Fruit fly (Drosophila melanogaster) whole organism, embryonic: ENCODE results near the gene CG5196.

ENCODE experiments used
- Atf6 ChIP-seq: fragments of 200-800 bp; sonication (Bioruptor generic); IDR thresholded peaks from 2 replicates; pipeline ENCODE4 v1.3.6; 2022; ENCODE audit warnings: missing biosample characterization, missing genetic modification characterization
- CG10274 ChIP-seq: fragments of 200-800 bp; sonication (Bioruptor generic); optimal IDR thresholded peaks from 3 replicates; lab custom pipeline; 2017; ENCODE audit warnings: missing biosample characterization, mild to moderate bottlenecking, missing genetic modification characterization
- CG10321 ChIP-seq: fragments of 200-800 bp; sonication (Bioruptor generic); IDR thresholded peaks from 2 replicates; pipeline ENCODE4 v1.3.6; 2022; ENCODE audit warnings: missing biosample characterization, missing genetic modification characterization
- CG12071 ChIP-seq: fragments of 200-800 bp; sonication (Bioruptor generic); optimal IDR thresholded peaks from 3 replicates; lab custom pipeline; 2018; ENCODE audit warnings: missing biosample characterization, mild to moderate bottlenecking, missing genetic modification characterization
- CG12299 ChIP-seq: fragments of 200-800 bp; sonication (Bioruptor generic); optimal IDR thresholded peaks from 2 replicates; lab custom pipeline; 2018; ENCODE audit warnings: missing biosample characterization, mild to moderate bottlenecking, missing genetic modification characterization
- CG15514 ChIP-seq: fragments of 200-800 bp; sonication (Bioruptor generic); optimal IDR thresholded peaks from 3 replicates; lab custom pipeline; 2017; ENCODE audit warnings: missing biosample characterization, missing genetic modification characterization, mild to moderate bottlenecking, moderate library complexity, missing genetic modification reagents
- CG1603 ChIP-seq: fragments of 200-800 bp; sonication (Bioruptor generic); optimal IDR thresholded peaks from 2 replicates; lab custom pipeline; 2019; ENCODE audit warnings: missing biosample characterization, mild to moderate bottlenecking, missing genetic modification characterization, moderate library complexity
- CG16863 ChIP-seq: fragments of 200-800 bp; sonication (Bioruptor generic); optimal IDR thresholded peaks from 3 replicates; lab custom pipeline; 2016; ENCODE audit warnings: missing biosample characterization, missing genetic modification characterization
- CG17186 ChIP-seq: fragments of 200-800 bp; sonication (Bioruptor generic); optimal IDR thresholded peaks from 3 replicates; lab custom pipeline; 2017; ENCODE audit warnings: missing biosample characterization, missing genetic modification reagents, missing genetic modification characterization
- CG18011 ChIP-seq: fragments of 200-800 bp; sonication (Bioruptor generic); optimal IDR thresholded peaks from 2 replicates; lab custom pipeline; 2017; ENCODE audit warnings: missing biosample characterization, missing genetic modification characterization, mild to moderate bottlenecking, moderate library complexity, missing genotype
- CG18476 ChIP-seq: fragments of 200-800 bp; sonication (Bioruptor generic); optimal IDR thresholded peaks from 2 replicates; lab custom pipeline; 2016; ENCODE audit warnings: missing biosample characterization, mild to moderate bottlenecking, missing genetic modification characterization
- CG2129 ChIP-seq: fragments of 200-800 bp; sonication (Bioruptor generic); IDR thresholded peaks from 2 replicates; pipeline ENCODE4 v1.3.6; 2022; ENCODE audit warnings: missing biosample characterization, missing genetic modification characterization; ENCODE audit not compliant: partially characterized antibody
- CG30020 ChIP-seq: fragments of 200-800 bp; optimal IDR thresholded peaks from 2 replicates; lab custom pipeline; 2019; ENCODE audit warnings: missing biosample characterization, mild to moderate bottlenecking, missing genetic modification characterization, moderate library complexity
- CG33213 ChIP-seq: fragments of 200-800 bp; sonication (Bioruptor generic); optimal IDR thresholded peaks from 3 replicates; lab custom pipeline; 2016; ENCODE audit warnings: missing biosample characterization, missing genetic modification characterization
- CG34376 ChIP-seq: fragments of 200-800 bp; sonication (Bioruptor generic); optimal IDR thresholded peaks from 2 replicates; lab custom pipeline; 2018; ENCODE audit warnings: missing biosample characterization, mild to moderate bottlenecking, missing genetic modification characterization
- CG3838 ChIP-seq: fragments of 200-800 bp; sonication (Bioruptor generic); optimal IDR thresholded peaks from 3 replicates; lab custom pipeline; 2016; ENCODE audit warnings: missing biosample characterization, missing genetic modification characterization
- CG5953 ChIP-seq: fragments of 200-800 bp; sonication (Bioruptor generic); IDR thresholded peaks from 2 replicates; pipeline ENCODE4 v1.3.6; 2022; ENCODE audit warnings: missing biosample characterization, missing genetic modification characterization
- CG6272 ChIP-seq: fragments of 200-800 bp; sonication (Bioruptor generic); IDR thresholded peaks from 2 replicates; pipeline ENCODE4 v1.3.6; 2022; ENCODE audit warnings: missing biosample characterization, missing genetic modification characterization
- CG6683 ChIP-seq: fragments of 200-800 bp; sonication (Bioruptor generic); optimal IDR thresholded peaks from 2 replicates; lab custom pipeline; 2017; ENCODE audit warnings: missing biosample characterization, mild to moderate bottlenecking, missing genetic modification characterization, missing genetic modification reagents
- CG6813 ChIP-seq: fragments of 200-800 bp; sonication (Bioruptor generic); optimal IDR thresholded peaks from 2 replicates; lab custom pipeline; 2017; ENCODE audit warnings: missing biosample characterization, missing genetic modification characterization, mild to moderate bottlenecking, moderate library complexity, missing genetic modification reagents
- CG7745 ChIP-seq: fragments of 200-800 bp; sonication (Bioruptor generic); optimal IDR thresholded peaks from 2 replicates; lab custom pipeline; 2018; ENCODE audit warnings: missing biosample characterization, mild to moderate bottlenecking, missing genetic modification characterization, moderate library complexity
- CG9215 ChIP-seq: fragments of 200-800 bp; sonication (Bioruptor generic); IDR thresholded peaks from 2 replicates; pipeline ENCODE4 v1.3.6; 2022; ENCODE audit warnings: missing biosample characterization, missing genetic modification characterization
- D19A ChIP-seq: fragments of 200-800 bp; optimal IDR thresholded peaks from 3 replicates; lab custom pipeline; 2019; ENCODE audit warnings: missing biosample characterization, mild to moderate bottlenecking, missing genetic modification characterization, moderate library complexity
- Ets65A ChIP-seq: fragments of 200-800 bp; sonication (Bioruptor generic); peaks from one replicate; lab custom pipeline; 2016; ENCODE audit warnings: missing biosample characterization, missing genetic modification characterization
- HLH3B ChIP-seq: fragments of 200-800 bp; sonication (Bioruptor generic); IDR thresholded peaks from 2 replicates; pipeline ENCODE4 v1.3.6; 2022; ENCODE audit warnings: missing biosample characterization, missing genetic modification characterization
- HmgZ ChIP-seq: fragments of 200-800 bp; sonication (Bioruptor generic); optimal IDR thresholded peaks from 2 replicates; lab custom pipeline; 2018; ENCODE audit warnings: missing biosample characterization, mild to moderate bottlenecking, missing genetic modification characterization
- Kr ChIP-seq: fragments of 200-800 bp; sonication (Bioruptor generic); optimal IDR thresholded peaks from 2 replicates; lab custom pipeline; 2017; ENCODE audit warnings: missing biosample characterization, mild to moderate bottlenecking, missing genetic modification characterization
- Meics ChIP-seq: fragments of 200-800 bp; sonication (Bioruptor generic); optimal IDR thresholded peaks from 2 replicates; lab custom pipeline; 2017; ENCODE audit warnings: missing biosample characterization, mild to moderate bottlenecking, missing genetic modification characterization
- Neu2 ChIP-seq: fragments of 200-800 bp; sonication (Bioruptor generic); optimal IDR thresholded peaks from 3 replicates; lab custom pipeline; 2016; ENCODE audit warnings: missing biosample characterization, missing genetic modification characterization, borderline replicate concordance
- Opbp ChIP-seq: fragments of 200-800 bp; sonication (Bioruptor generic); IDR thresholded peaks from 3 replicates; pipeline ENCODE4 v1.3.6; 2022; ENCODE audit warnings: missing biosample characterization, missing genetic modification characterization; ENCODE audit not compliant: partially characterized antibody
- Optix ChIP-seq: fragments of 200-800 bp; sonication (Bioruptor generic); IDR thresholded peaks from 3 replicates; pipeline ENCODE4 v1.3.6; 2022; ENCODE audit warnings: missing biosample characterization, missing genetic modification characterization
- amos ChIP-seq: fragments of 200-800 bp; sonication (Bioruptor generic); IDR thresholded peaks from 2 replicates; pipeline ENCODE4 v1.3.6; 2022; ENCODE audit warnings: missing biosample characterization, missing genetic modification characterization; ENCODE audit not compliant: partially characterized antibody
- cg ChIP-seq: fragments of 200-800 bp; sonication (Bioruptor generic); optimal IDR thresholded peaks from 3 replicates; lab custom pipeline; 2019; ENCODE audit warnings: missing biosample characterization, mild to moderate bottlenecking, missing genetic modification characterization, moderate library complexity
- chinmo ChIP-seq: fragments of 200-800 bp; sonication (Bioruptor generic); IDR thresholded peaks from 4 replicates; pipeline ENCODE4 v1.3.6; 2022; ENCODE audit warnings: missing biosample characterization, missing genetic modification characterization; ENCODE audit not compliant: partially characterized antibody
- corto ChIP-seq: fragments of 200-800 bp; sonication (Bioruptor generic); optimal IDR thresholded peaks from 2 replicates; lab custom pipeline; 2016; ENCODE audit warnings: missing biosample characterization, mild to moderate bottlenecking, missing genetic modification characterization, moderate library complexity
- cwo ChIP-seq: fragments of 200-800 bp; sonication (Bioruptor generic); optimal IDR thresholded peaks from 3 replicates; lab custom pipeline; 2017; ENCODE audit warnings: missing biosample characterization, missing genetic modification characterization, mild to moderate bottlenecking, moderate library complexity, missing genetic modification reagents
- dysf ChIP-seq: fragments of 200-800 bp; sonication (Bioruptor generic); IDR thresholded peaks from 3 replicates; pipeline ENCODE4 v1.3.6; 2022; ENCODE audit warnings: missing biosample characterization, missing genetic modification characterization
- exex ChIP-seq: fragments of 200-800 bp; sonication (Bioruptor generic); optimal IDR thresholded peaks from 4 replicates; lab custom pipeline; 2018; ENCODE audit warnings: missing biosample characterization, mild to moderate bottlenecking, missing genetic modification characterization, moderate library complexity
- gro ChIP-seq: fragments of 200-800 bp; sonication (Bioruptor generic); optimal IDR thresholded peaks from 2 replicates; lab custom pipeline; 2016; ENCODE audit warnings: missing biosample characterization, missing genetic modification characterization
- jing ChIP-seq: fragments of 200-800 bp; sonication (Bioruptor generic); optimal IDR thresholded peaks from 2 replicates; lab custom pipeline; 2018; ENCODE audit warnings: missing biosample characterization, mild to moderate bottlenecking, missing genetic modification characterization
- lab ChIP-seq: fragments of 200-800 bp; sonication (Bioruptor generic); optimal IDR thresholded peaks from 3 replicates; lab custom pipeline; 2017; ENCODE audit warnings: missing biosample characterization, missing genetic modification characterization, mild to moderate bottlenecking, moderate library complexity, missing genetic modification reagents
- mirr ChIP-seq: fragments of 200-800 bp; sonication (Bioruptor generic); optimal IDR thresholded peaks from 3 replicates; lab custom pipeline; 2018; ENCODE audit warnings: missing biosample characterization, mild to moderate bottlenecking, missing genetic modification characterization
- onecut ChIP-seq: fragments of 200-800 bp; sonication (Bioruptor generic); IDR thresholded peaks from 2 replicates; pipeline ENCODE4 v1.3.6; 2022; ENCODE audit warnings: missing biosample characterization, missing genetic modification characterization
- sens ChIP-seq: fragments of 200-800 bp; sonication (Bioruptor generic); peaks from one replicate; lab custom pipeline; 2016; ENCODE audit warnings: missing biosample characterization, missing genetic modification characterization
- zfh1 ChIP-seq: fragments of 200-800 bp; sonication (Bioruptor generic); IDR thresholded peaks from 3 replicates; pipeline ENCODE4 v1.3.6; 2022; ENCODE audit warnings: missing biosample characterization, missing genetic modification characterization

The CG5196 gene

DNA sequence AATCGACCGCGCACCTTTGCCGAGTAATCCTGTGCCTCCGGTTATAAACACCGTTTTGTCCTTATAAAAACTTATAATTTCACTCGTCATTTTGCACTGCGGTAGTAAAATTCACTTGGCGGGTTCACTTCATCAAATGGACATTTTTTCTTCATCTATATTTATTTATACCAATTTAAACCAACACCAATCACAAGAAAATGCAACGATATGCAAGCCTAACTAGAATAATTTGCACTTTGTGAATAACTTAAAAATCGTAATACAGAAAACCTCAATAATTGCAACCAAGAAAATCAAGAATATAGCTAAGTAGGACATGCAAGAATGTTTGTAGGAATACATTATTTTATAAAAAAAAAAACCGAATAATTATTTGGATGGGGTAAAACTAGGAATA is 12.2 kb upstream of the CG5196 start, which contains the start of the genes CG10096 and CG10097:
CG10096 (minus strand) TSS at position 101 of the 400 bp plus-strand sequence.
CG10097 (minus strand) TSS at position 101 of the 400 bp plus-strand sequence.
- TF ChIP-seq onecut (GFP tag; lab: Robert Waterston, UW), result no peak
- TF ChIP-seq Ets65A (GFP tag; lab: Kevin White, UChicago), result peak; percentile 29
- no peak for TF ChIP-seq amos (GFP tag; lab: Robert Waterston, UW)
- no peak for TF ChIP-seq Meics (GFP tag; lab: Kevin White, UChicago)

- TF ChIP-seq CG12299 (no peak), HLH3B (GFP tag; lab: Robert Waterston, UW) (no peak), exex (tag; lab: Kevin White, UChicago) (peak; percentile 86), HmgZ (tag; lab: Kevin White, UChicago) (no peak), D19A (tag; lab: Kevin White, UChicago) (peak; percentile 17), CG7745 (tag; lab: Kevin White, UChicago) (peak; percentile 89), CG6813 (GFP tag; lab: Kevin White, UChicago) (peak; percentile 0), CG33213 (GFP tag; lab: Kevin White, UChicago) (no peak), CG18476 (GFP tag; lab: Kevin White, UChicago) (peak; percentile 13), mirr (GFP tag; lab: Kevin White, UChicago) (peak; percentile 67), CG34376 (GFP tag; lab: Kevin White, UChicago) (peak; percentile 18)
- TF ChIP-seq, all 482 proteins: peak for 7
Observed at dm6 chr3R:12398054-12398453, 10.1 kb upstream of the CG5196 start.

- TF ChIP-seq CG10274 (GFP tag; lab: Kevin White, UChicago), result peak; percentile 63
- peak; percentile 25 for TF ChIP-seq lab (GFP tag; lab: Kevin White, UChicago)
- no peak for TF ChIP-seq CG10321 (GFP tag; lab: Robert Waterston, UW)
- TF ChIP-seq zfh1, result no peak
- no peak for TF ChIP-seq CG16863 (GFP tag; lab: Kevin White, UChicago)
- TF ChIP-seq CG18011 (GFP tag; lab: Kevin White, UChicago), result peak; percentile 9
- peak; percentile 10 for TF ChIP-seq CG3838 (GFP tag; lab: Kevin White, UChicago)
- peak; percentile 19 for TF ChIP-seq CG12071 (GFP tag; lab: Kevin White, UChicago)
- TF ChIP-seq corto (GFP tag; lab: Kevin White, UChicago), result no peak
- no peak for TF ChIP-seq Neu2 (GFP tag; lab: Kevin White, UChicago)
- TF ChIP-seq CG5953 (GFP tag; lab: Robert Waterston, UW), result no peak
- no peak for TF ChIP-seq CG6272 (GFP tag; lab: Robert Waterston, UW)
- TF ChIP-seq Ets65A (GFP tag; lab: Kevin White, UChicago), result peak; percentile 50
- TF ChIP-seq Opbp, result no peak
- TF ChIP-seq exex (tag; lab: Kevin White, UChicago), result peak; percentile 53
- no peak for TF ChIP-seq Kr (GFP tag; lab: Kevin White, UChicago)
- TF ChIP-seq CG6683, result no peak
- no peak for TF ChIP-seq CG9215
- no peak for TF ChIP-seq Optix (GFP tag; lab: Robert Waterston, UW)
- TF ChIP-seq gro (GFP tag; lab: Kevin White, UChicago), result peak; percentile 14
- TF ChIP-seq CG1603 (tag; lab: Kevin White, UChicago), result no peak
- 0 out of 2 replicates have a peak, but pooled peaks have one; percentile 7 for TF ChIP-seq Atf6 (GFP tag; lab: Robert Waterston, UW)
- no peak for TF ChIP-seq CG30020 (tag; lab: Kevin White, UChicago)
- TF ChIP-seq sens, result peak; percentile 1
- TF ChIP-seq cwo, result no peak
- 0 out of 4 replicates have a peak, but pooled peaks have one; percentile 43 for TF ChIP-seq chinmo (GFP tag; lab: Robert Waterston, UW)
- TF ChIP-seq CG17186 (GFP tag; lab: Kevin White, UChicago), result no peak
- peak; percentile 3 for TF ChIP-seq CG15514 (GFP tag; lab: Kevin White, UChicago)
- peak; percentile 40 for TF ChIP-seq cg (GFP tag; lab: Kevin White, UChicago)
- no peak for TF ChIP-seq jing
- TF ChIP-seq CG2129, result no peak
- 0 out of 3 replicates have a peak, but pooled peaks have one; percentile 22 for TF ChIP-seq dysf (GFP tag; lab: Robert Waterston, UW)
Observed at dm6 chr3R:12398620-12399247, 9.4 kb upstream of the CG5196 start, which contains the start of gene Cyp9f3. Gene Cyp9f3 (minus strand): TSS chr3R:12398929.
